Fruit fly (Drosophila melanogaster): ENCODE results near the gene CG40228.

Gene CG40228

dm6 chr3L:27083744-27084143 is at the start of gene CG40228:
Gene CG40228 (minus strand): TSS chr3L:27083906.
- TF ChIP-seq kay (GFP tag; ENCODE audit: borderline replicate concordance) = peak; percentile 38
- TF ChIP-seq CG7045 (GFP tag; optimal IDR thresholded peaks at IDR 0.05) = no peak

- no peak for TF ChIP-seq ovo (GFP tag; optimal IDR thresholded peaks at IDR 0.05)
- TF ChIP-seq Crg-1 (GFP tag; optimal IDR thresholded peaks at IDR 0.05) = no peak
- TF ChIP-seq kay (GFP tag; ENCODE audit: borderline replicate concordance) = no peak
- TF ChIP-seq Hr96 (GFP tag; optimal IDR thresholded peaks at IDR 0.05) = no peak
- no peak for TF ChIP-seq CG33017 (tag; optimal IDR thresholded peaks at IDR 0.05)
- TF ChIP-seq CG1620 (GFP tag; optimal IDR thresholded peaks at IDR 0.05) = no peak
- TF ChIP-seq bab1 (GFP tag; optimal IDR thresholded peaks at IDR 0.05) = no peak
- TF ChIP-seq CG14711 (tag; optimal IDR thresholded peaks at IDR 0.05) = no peak
- TF ChIP-seq CG5204 (GFP tag; optimal IDR thresholded peaks at IDR 0.05) = no peak
- no peak for TF ChIP-seq tj (GFP tag; optimal IDR thresholded peaks at IDR 0.05)
- TF ChIP-seq CG7101 (tag; optimal IDR thresholded peaks at IDR 0.05) = no peak
- TF ChIP-seq cnc (optimal IDR thresholded peaks at IDR 0.05) = no peak
- TF ChIP-seq CG12768 (GFP tag; optimal IDR thresholded peaks at IDR 0.05) = no peak
- TF ChIP-seq Mnt (GFP tag; optimal IDR thresholded peaks at IDR 0.05) = no peak
- no peak for TF ChIP-seq CG7045 (GFP tag; optimal IDR thresholded peaks at IDR 0.05)
- no peak for TF ChIP-seq cic (GFP tag; optimal IDR thresholded peaks at IDR 0.05)
- no peak for TF ChIP-seq Clk (GFP tag; optimal IDR thresholded peaks at IDR 0.05)
- no peak for TF ChIP-seq toe (GFP tag; optimal IDR thresholded peaks at IDR 0.05)
- no peak for TF ChIP-seq pad (GFP tag; optimal IDR thresholded peaks at IDR 0.05)
Measured at dm6 chr3L:27093837-27094236, 10.1 kb upstream of the CG40228 start.

- TF ChIP-seq Hr96 (GFP tag; optimal IDR thresholded peaks at IDR 0.05) (no peak), CG14711 (tag; optimal IDR thresholded peaks at IDR 0.05) (no peak), Clk (GFP tag; optimal IDR thresholded peaks at IDR 0.05) (no peak), ovo (GFP tag; optimal IDR thresholded peaks at IDR 0.05) (no peak), cic (GFP tag; optimal IDR thresholded peaks at IDR 0.05) (no peak), kay (GFP tag; ENCODE audit: borderline replicate concordance) (no peak), cnc (optimal IDR thresholded peaks at IDR 0.05) (no peak), CG5204 (GFP tag; optimal IDR thresholded peaks at IDR 0.05) (no peak), CG12768 (GFP tag; optimal IDR thresholded peaks at IDR 0.05) (no peak), bab1 (GFP tag; optimal IDR thresholded peaks at IDR 0.05) (no peak), CG33017 (tag; optimal IDR thresholded peaks at IDR 0.05) (no peak), CG1620 (GFP tag; optimal IDR thresholded peaks at IDR 0.05) (no peak), Mnt (GFP tag; optimal IDR thresholded peaks at IDR 0.05) (no peak), Crg-1 (GFP tag; optimal IDR thresholded peaks at IDR 0.05) (no peak), CG11617 (GFP tag; optimal IDR thresholded peaks at IDR 0.05) (no peak), toe (GFP tag; optimal IDR thresholded peaks at IDR 0.05) (no peak), CG7101 (tag; optimal IDR thresholded peaks at IDR 0.05) (no peak), CG7045 (GFP tag; optimal IDR thresholded peaks at IDR 0.05) (no peak)
Measured at dm6 chr3L:27086696-27087095, 3.0 kb upstream of the CG40228 start.

dm6 chr3L:27084960-27085359 is 1.3 kb upstream of the CG40228 start:
- TF ChIP-seq CG7101 (tag; optimal IDR thresholded peaks at IDR 0.05) (no peak), kay (GFP tag; ENCODE audit: borderline replicate concordance) (no peak), Hr96 (GFP tag; optimal IDR thresholded peaks at IDR 0.05) (no peak), Mnt (GFP tag; optimal IDR thresholded peaks at IDR 0.05) (no peak), CG1620 (GFP tag; optimal IDR thresholded peaks at IDR 0.05) (no peak), bab1 (GFP tag; optimal IDR thresholded peaks at IDR 0.05) (no peak), ovo (GFP tag; optimal IDR thresholded peaks at IDR 0.05) (no peak), cnc (optimal IDR thresholded peaks at IDR 0.05) (no peak), CG12768 (GFP tag; optimal IDR thresholded peaks at IDR 0.05) (no peak), pad (GFP tag; optimal IDR thresholded peaks at IDR 0.05) (no peak), tj (GFP tag; optimal IDR thresholded peaks at IDR 0.05) (no peak), toe (GFP tag; optimal IDR thresholded peaks at IDR 0.05) (no peak), cic (GFP tag; optimal IDR thresholded peaks at IDR 0.05) (no peak), CG33017 (tag; optimal IDR thresholded peaks at IDR 0.05) (no peak), CG14711 (tag; optimal IDR thresholded peaks at IDR 0.05) (no peak), Clk (GFP tag; optimal IDR thresholded peaks at IDR 0.05) (no peak), CG11617 (GFP tag; optimal IDR thresholded peaks at IDR 0.05) (no peak)
